Fruit fly (Drosophila melanogaster) whole organism, prepupa: ENCODE data around the gene RhoGAP15B.

Experiments used
- Blimp-1 ChIP-seq: fragments of 200-800 bp; sonication (Bioruptor generic); optimal IDR thresholded peaks from 3 replicates; lab custom pipeline; 2017; ENCODE audit warnings: missing biosample characterization, missing genetic modification characterization, mild to moderate bottlenecking, moderate library complexity, missing genetic modification reagents
- CG10631 ChIP-seq: fragments of 200-800 bp; sonication (Bioruptor generic); optimal IDR thresholded peaks from 2 replicates; lab custom pipeline; 2016; ENCODE audit warnings: missing biosample characterization, missing genetic modification characterization
- CG10669 ChIP-seq: fragments of 200-800 bp; sonication (Bioruptor generic); optimal IDR thresholded peaks from 3 replicates; lab custom pipeline; 2018; ENCODE audit warnings: missing biosample characterization, mild to moderate bottlenecking, missing genetic modification characterization, moderate library complexity
- CG11762 ChIP-seq: fragments of 200-800 bp; sonication (Bioruptor generic); optimal IDR thresholded peaks from 3 replicates; lab custom pipeline; 2016; ENCODE audit warnings: missing biosample characterization, missing genetic modification characterization; ENCODE audit not compliant: insufficient read depth
- CG11902 ChIP-seq: fragments of 200-800 bp; sonication (Bioruptor generic); optimal IDR thresholded peaks from 3 replicates; lab custom pipeline; 2016; ENCODE audit warnings: missing biosample characterization, missing genetic modification characterization
- CG15336 ChIP-seq: fragments of 200-800 bp; sonication (Bioruptor generic); IDR thresholded peaks from 2 replicates; pipeline ENCODE4 v1.3.6; 2022; ENCODE audit warnings: missing biosample characterization, missing genetic modification characterization
- CG1621 ChIP-seq: fragments of 200-800 bp; sonication (Bioruptor generic); optimal IDR thresholded peaks from 3 replicates; lab custom pipeline; 2018; ENCODE audit warnings: missing biosample characterization, mild to moderate bottlenecking, missing genetic modification characterization
- CG16779 ChIP-seq: fragments of 200-800 bp; sonication (Bioruptor generic); optimal IDR thresholded peaks from 3 replicates; lab custom pipeline; 2017; ENCODE audit warnings: missing biosample characterization, mild to moderate bottlenecking, missing genetic modification characterization
- CG3919 ChIP-seq: fragments of 200-800 bp; sonication (Bioruptor generic); optimal IDR thresholded peaks from 3 replicates; lab custom pipeline; 2016; ENCODE audit warnings: missing biosample characterization, missing genetic modification characterization
- CG4318 ChIP-seq: fragments of 200-800 bp; sonication (Bioruptor generic); optimal IDR thresholded peaks from 3 replicates; lab custom pipeline; 2017; ENCODE audit warnings: missing biosample characterization, mild to moderate bottlenecking, missing genetic modification characterization
- CG6163 ChIP-seq: fragments of 200-800 bp; sonication (Bioruptor generic); IDR thresholded peaks from 3 replicates; pipeline ENCODE4 v1.3.6; 2022; ENCODE audit warnings: missing biosample characterization, missing genetic modification characterization
- CG6276 ChIP-seq: fragments of 200-800 bp; sonication (Bioruptor generic); optimal IDR thresholded peaks from 2 replicates; lab custom pipeline; 2017; ENCODE audit warnings: missing biosample characterization, mild to moderate bottlenecking, missing genetic modification characterization
- CG6792 ChIP-seq: fragments of 200-800 bp; sonication (Bioruptor generic); optimal IDR thresholded peaks from 3 replicates; lab custom pipeline; 2016; ENCODE audit warnings: missing biosample characterization, missing genetic modification characterization
- CG6808 ChIP-seq: fragments of 200-800 bp; sonication (Bioruptor generic); optimal IDR thresholded peaks from 3 replicates; lab custom pipeline; 2017; ENCODE audit warnings: missing biosample characterization, missing genetic modification characterization, mild to moderate bottlenecking, moderate library complexity, missing genetic modification reagents
- CG6854 ChIP-seq: fragments of 200-800 bp; sonication (Bioruptor generic); optimal IDR thresholded peaks from 2 replicates; lab custom pipeline; 2017; ENCODE audit warnings: missing biosample characterization, mild to moderate bottlenecking, missing genetic modification characterization
- CG7368 ChIP-seq: fragments of 200-800 bp; sonication (Bioruptor generic); optimal IDR thresholded peaks from 3 replicates; lab custom pipeline; 2016; ENCODE audit warnings: missing biosample characterization, missing genetic modification characterization
- CG8119 ChIP-seq: fragments of 200-800 bp; sonication (Bioruptor generic); IDR thresholded peaks from 3 replicates; pipeline ENCODE4 v1.3.6; 2022; ENCODE audit warnings: missing biosample characterization, missing genetic modification characterization
- CG8319 ChIP-seq: fragments of 200-800 bp; sonication (Bioruptor generic); optimal IDR thresholded peaks from 3 replicates; lab custom pipeline; 2016; ENCODE audit warnings: missing biosample characterization, missing genetic modification characterization
- CG8632 ChIP-seq: fragments of 200-800 bp; sonication (Bioruptor generic); optimal IDR thresholded peaks from 3 replicates; lab custom pipeline; 2016; ENCODE audit warnings: missing biosample characterization, missing genetic modification characterization
- CG9139 ChIP-seq: fragments of 200-800 bp; sonication (Bioruptor generic); optimal IDR thresholded peaks from 3 replicates; lab custom pipeline; 2017; ENCODE audit warnings: missing biosample characterization, mild to moderate bottlenecking, missing genetic modification characterization
- Eip75B ChIP-seq: fragments of 200-800 bp; sonication (Bioruptor generic); optimal IDR thresholded peaks from 3 replicates; lab custom pipeline; 2016; ENCODE audit warnings: missing biosample characterization, missing genetic modification characterization
- Eip78C ChIP-seq: fragments of 200-800 bp; sonication (Bioruptor generic); peaks from one replicate; lab custom pipeline; 2016; ENCODE audit warnings: missing biosample characterization, missing genetic modification characterization
- Eip93F ChIP-seq: fragments of 200-800 bp; sonication (Bioruptor generic); optimal IDR thresholded peaks from 2 replicates; lab custom pipeline; 2016; ENCODE audit warnings: missing biosample characterization, mild to moderate bottlenecking, missing genetic modification characterization
- Ets21C ChIP-seq: fragments of 200-800 bp; sonication (Bioruptor generic); optimal IDR thresholded peaks from 3 replicates; lab custom pipeline; 2016; ENCODE audit warnings: missing biosample characterization, missing genetic modification characterization
- Ets96B ChIP-seq: fragments of 200-800 bp; optimal IDR thresholded peaks from 2 replicates; lab custom pipeline; 2019; ENCODE audit warnings: missing biosample characterization, mild to moderate bottlenecking, missing genetic modification characterization, moderate library complexity
- Gug ChIP-seq: fragments of 200-800 bp; sonication (Bioruptor generic); IDR thresholded peaks from 2 replicates; pipeline ENCODE4 v1.3.6; 2022; ENCODE audit warnings: missing biosample characterization, missing genetic modification characterization
- Hr38 ChIP-seq: sonication (Bioruptor generic); optimal IDR thresholded peaks from 2 replicates; lab custom pipeline; 2016; ENCODE audit warnings: missing biosample characterization, missing genetic modification characterization
- Hr39 ChIP-seq: fragments of 200-800 bp; sonication (Bioruptor generic); optimal IDR thresholded peaks from 2 replicates; lab custom pipeline; 2016; ENCODE audit warnings: missing biosample characterization, missing genetic modification characterization
- Hr4 ChIP-seq: fragments of 200-800 bp; sonication (Bioruptor generic); optimal IDR thresholded peaks from 3 replicates; lab custom pipeline; 2016; ENCODE audit warnings: missing biosample characterization, missing genetic modification characterization
- OdsH ChIP-seq: fragments of 200-800 bp; sonication (Bioruptor generic); optimal IDR thresholded peaks from 3 replicates; lab custom pipeline; 2016; ENCODE audit warnings: missing biosample characterization, missing genetic modification characterization
- Smox ChIP-seq: fragments of 200-800 bp; sonication (Bioruptor generic); optimal IDR thresholded peaks from 3 replicates; lab custom pipeline; 2016; ENCODE audit warnings: missing biosample characterization, missing genetic modification characterization
- Sox102F ChIP-seq: fragments of 200-800 bp; sonication (Bioruptor generic); optimal IDR thresholded peaks from 2 replicates; lab custom pipeline; 2016; ENCODE audit warnings: missing biosample characterization, mild to moderate bottlenecking, missing genetic modification characterization
- Sox14 ChIP-seq: fragments of 200-800 bp; sonication (Bioruptor generic); optimal IDR thresholded peaks from 3 replicates; lab custom pipeline; 2016; ENCODE audit warnings: missing biosample characterization, missing genetic modification characterization
- achi ChIP-seq: fragments of 200-800 bp; sonication (Bioruptor generic); optimal IDR thresholded peaks from 3 replicates; lab custom pipeline; 2016; ENCODE audit warnings: missing biosample characterization, missing genetic modification characterization
- acj6 ChIP-seq: fragments of 200-800 bp; sonication (Bioruptor generic); optimal IDR thresholded peaks from 3 replicates; lab custom pipeline; 2016; ENCODE audit warnings: missing biosample characterization, missing genetic modification characterization
- dac ChIP-seq: fragments of 200-800 bp; sonication (Bioruptor generic); optimal IDR thresholded peaks from 2 replicates; lab custom pipeline; 2017; ENCODE audit warnings: missing biosample characterization, mild to moderate bottlenecking, missing genetic modification characterization
- eg ChIP-seq: fragments of 200-800 bp; sonication (Bioruptor generic); IDR thresholded peaks from 3 replicates; pipeline ENCODE4 v1.3.6; 2022; ENCODE audit warnings: missing biosample characterization, missing genetic modification characterization
- esn ChIP-seq: fragments of 200-800 bp; sonication (Bioruptor generic); optimal IDR thresholded peaks from 2 replicates; lab custom pipeline; 2016; ENCODE audit warnings: missing biosample characterization, mild to moderate bottlenecking, missing genetic modification characterization, moderate library complexity
- fd59A ChIP-seq: fragments of 200-800 bp; sonication (Bioruptor generic); optimal IDR thresholded peaks from 2 replicates; lab custom pipeline; 2017; ENCODE audit warnings: missing biosample characterization, mild to moderate bottlenecking, missing genetic modification characterization, missing genetic modification reagents
- fd85E ChIP-seq: fragments of 200-800 bp; sonication (Bioruptor generic); optimal IDR thresholded peaks from 3 replicates; lab custom pipeline; 2016; ENCODE audit warnings: missing biosample characterization, missing genetic modification characterization
- fkh ChIP-seq: fragments of 200-800 bp; sonication (Bioruptor generic); optimal IDR thresholded peaks from 3 replicates; lab custom pipeline; 2017; ENCODE audit warnings: missing biosample characterization, mild to moderate bottlenecking, missing genetic modification characterization, moderate library complexity
- net ChIP-seq: fragments of 200-800 bp; sonication (Bioruptor generic); optimal IDR thresholded peaks from 3 replicates; lab custom pipeline; 2016; ENCODE audit warnings: missing biosample characterization, missing genetic modification characterization
- pdm3 ChIP-seq: fragments of 200-800 bp; sonication (Bioruptor generic); optimal IDR thresholded peaks from 3 replicates; lab custom pipeline; 2016; ENCODE audit warnings: missing biosample characterization, missing genetic modification characterization
- spab ChIP-seq: fragments of 200-800 bp; sonication (Bioruptor generic); optimal IDR thresholded peaks from 2 replicates; lab custom pipeline; 2017; ENCODE audit warnings: missing biosample characterization, mild to moderate bottlenecking, missing genetic modification characterization, missing genetic modification reagents
- ss ChIP-seq, 2 experiments: fragments of 200-800 bp; sonication (Bioruptor generic); optimal IDR thresholded peaks; 2 replicates in 1 of 2; 3 replicates in 1 of 2; lab custom pipeline; 2017 to 2018; ENCODE audit warnings: mild to moderate bottlenecking in 2 of 2, missing biosample characterization in 2 of 2, missing genetic modification characterization in 2 of 2, moderate library complexity in 1 of 2
- topi ChIP-seq: fragments of 200-800 bp; sonication (Bioruptor generic); optimal IDR thresholded peaks from 3 replicates; lab custom pipeline; 2016; ENCODE audit warnings: missing biosample characterization, missing genetic modification characterization

RhoGAP15B gene

dm6 chrX:16931994-16932819 is 10.9 kb upstream of the RhoGAP15B start (continued):
- TF ChIP-seq CG6808 (GFP tag; lab: Kevin White, UChicago) (no peak), OdsH (peak; percentile 31), CG15336 (GFP tag; lab: Robert Waterston, UW) (no peak), CG8119 (no peak), CG7368 (peak; percentile 2), CG3919 (peak; percentile 23), CG11902 (GFP tag; lab: Kevin White, UChicago) (no peak), CG6854 (GFP tag; lab: Kevin White, UChicago) (no peak), Hr4 (GFP tag; lab: Kevin White, UChicago) (no peak), CG8319 (no peak), spab (GFP tag; lab: Kevin White, UChicago) (no peak), Smox (GFP tag; lab: Kevin White, UChicago) (peak; percentile 39), acj6 (GFP tag; lab: Kevin White, UChicago) (no peak), esn (GFP tag; lab: Kevin White, UChicago) (peak; percentile 13), achi (no peak), CG11762 (no peak), Ets96B (tag; lab: Kevin White, UChicago) (peak; percentile 33), CG6163 (GFP tag; lab: Robert Waterston, UW) (peak; percentile 51; the same call in 2 of the 3 replicates), Sox102F (GFP tag; lab: Kevin White, UChicago) (peak; percentile 45), topi (GFP tag; lab: Kevin White, UChicago) (peak; percentile 24), CG9139 (GFP tag; lab: Kevin White, UChicago) (no peak), Hr39 (GFP tag; lab: Kevin White, UChicago) (peak; percentile 47), CG8632 (GFP tag; lab: Kevin White, UChicago) (peak; percentile 8), Hr38 (GFP tag; lab: Kevin White, UChicago) (no peak), fd59A (GFP tag; lab: Kevin White, UChicago) (peak; percentile 25), Gug (GFP tag; lab: Robert Waterston, UW) (no peak), fd85E (GFP tag; lab: Kevin White, UChicago) (no peak), CG10631 (GFP tag; lab: Kevin White, UChicago) (peak; percentile 33), Sox14 (GFP tag; lab: Kevin White, UChicago) (no peak), Ets21C (no peak), Blimp-1 (GFP tag; lab: Kevin White, UChicago) (no peak), CG10669 (GFP tag; lab: Kevin White, UChicago) (peak; percentile 13)

DNA sequence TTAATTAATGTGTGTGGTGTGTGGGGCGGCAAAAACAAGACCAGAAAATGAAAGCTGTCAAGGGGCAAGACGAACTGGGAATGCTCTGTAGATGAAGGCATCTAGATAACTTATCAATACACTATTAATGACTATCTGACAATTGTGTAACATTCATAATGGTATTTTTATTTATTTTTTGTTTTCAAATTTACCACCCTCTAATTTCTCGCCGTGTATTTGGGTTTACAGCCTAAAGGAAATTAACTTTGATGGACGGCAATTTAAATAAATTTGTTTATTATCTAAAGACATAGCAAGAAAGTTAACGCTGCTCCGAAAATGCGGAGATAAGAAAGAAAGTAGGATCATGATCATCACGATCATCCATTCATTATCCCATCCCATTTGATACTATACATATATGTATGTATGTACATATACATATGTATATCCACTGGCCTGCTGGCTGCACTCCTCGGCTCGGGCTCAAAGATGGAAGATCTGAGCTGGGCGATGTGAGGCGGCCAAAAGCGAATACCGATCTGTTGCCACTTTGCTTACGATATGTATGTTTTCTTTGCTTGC is 10.2 kb upstream of the RhoGAP15B start:
- no peak for TF ChIP-seq CG8632 (GFP tag; lab: Kevin White, UChicago)
- peak; percentile 18 for TF ChIP-seq Eip75B
- peak; percentile 66 for TF ChIP-seq Eip78C
- TF ChIP-seq fkh (GFP tag; lab: Kevin White, UChicago), result no peak
- peak; percentile 47 for TF ChIP-seq topi (GFP tag; lab: Kevin White, UChicago)
- TF ChIP-seq CG10669 (GFP tag; lab: Kevin White, UChicago), result no peak
- TF ChIP-seq CG1621 (tag; lab: Kevin White, UChicago), result no peak
- TF ChIP-seq CG3919, result peak; percentile 6
- TF ChIP-seq Blimp-1 (GFP tag; lab: Kevin White, UChicago), result no peak
- TF ChIP-seq CG6163 (GFP tag; lab: Robert Waterston, UW), result no peak
- TF ChIP-seq Hr4 (GFP tag; lab: Kevin White, UChicago), result peak; percentile 15
- TF ChIP-seq Ets21C, result peak; percentile 20
- TF ChIP-seq CG6276, result peak; percentile 28
- no peak for TF ChIP-seq spab (GFP tag; lab: Kevin White, UChicago)
- peak; percentile 27 for TF ChIP-seq Smox (GFP tag; lab: Kevin White, UChicago)
- peak; percentile 14 for TF ChIP-seq acj6 (GFP tag; lab: Kevin White, UChicago)
- no peak for TF ChIP-seq dac (GFP tag; lab: Kevin White, UChicago)
- no peak for TF ChIP-seq CG16779 (tag; lab: Kevin White, UChicago)
- TF ChIP-seq CG4318 (GFP tag; lab: Kevin White, UChicago), result peak; percentile 37
- peak; percentile 29 for TF ChIP-seq pdm3
- TF ChIP-seq Eip93F (GFP tag; lab: Kevin White, UChicago), result no peak
- no peak for TF ChIP-seq CG6808 (GFP tag; lab: Kevin White, UChicago)
- no peak for TF ChIP-seq ss (GFP tag; optimal IDR thresholded peaks at IDR 0.05; lab: Kevin White, UChicago)
- no peak for TF ChIP-seq CG6792 (GFP tag; lab: Kevin White, UChicago)
- TF ChIP-seq net (GFP tag; lab: Kevin White, UChicago), result no peak
- TF ChIP-seq eg (GFP tag; lab: Robert Waterston, UW), result peak; percentile 39; the same call in 1 of the 3 replicates
- no peak for TF ChIP-seq Ets96B (tag; lab: Kevin White, UChicago)
- TF ChIP-seq Hr38 (GFP tag; lab: Kevin White, UChicago), result no peak
- TF ChIP-seq CG9139 (GFP tag; lab: Kevin White, UChicago), result no peak
- peak; percentile 62 for TF ChIP-seq CG8119
- no peak for TF ChIP-seq CG7368
